Fruit fly (Drosophila melanogaster): ENCODE measurements around the gene Lamtor5.

Lamtor5 gene

dm6 chrX:1830396-1831218 lies 28.2 kb downstream of the Lamtor5 start:
- TF ChIP-seq Hr96 (GFP tag; optimal IDR thresholded peaks at IDR 0.05) (peak; percentile 93), bab1 (GFP tag; optimal IDR thresholded peaks at IDR 0.05) (peak; percentile 97), Clk (GFP tag; optimal IDR thresholded peaks at IDR 0.05) (peak; percentile 43), CG1620 (GFP tag; optimal IDR thresholded peaks at IDR 0.05) (peak; percentile 90), CG11617 (GFP tag; optimal IDR thresholded peaks at IDR 0.05) (peak; percentile 98), CG5204 (GFP tag; optimal IDR thresholded peaks at IDR 0.05) (peak; percentile 88), CG12768 (GFP tag; optimal IDR thresholded peaks at IDR 0.05) (peak; percentile 84), cic (GFP tag; optimal IDR thresholded peaks at IDR 0.05) (peak; percentile 69), CG14711 (tag; optimal IDR thresholded peaks at IDR 0.05) (peak; percentile 94), cnc (optimal IDR thresholded peaks at IDR 0.05) (no peak), kay (GFP tag; ENCODE audit: borderline replicate concordance) (peak; percentile 96), Mnt (GFP tag; optimal IDR thresholded peaks at IDR 0.05) (peak; percentile 92), CG7045 (GFP tag; optimal IDR thresholded peaks at IDR 0.05) (peak; percentile 75), tj (GFP tag; optimal IDR thresholded peaks at IDR 0.05) (peak; percentile 85), CG7101 (tag; optimal IDR thresholded peaks at IDR 0.05) (peak; percentile 95), Crg-1 (GFP tag; optimal IDR thresholded peaks at IDR 0.05) (peak; percentile 86), ovo (GFP tag; optimal IDR thresholded peaks at IDR 0.05) (peak; percentile 90), toe (GFP tag; optimal IDR thresholded peaks at IDR 0.05) (peak; percentile 63), pad (GFP tag; optimal IDR thresholded peaks at IDR 0.05) (peak; percentile 89), CG33017 (tag; optimal IDR thresholded peaks at IDR 0.05) (peak; percentile 85)

- TF ChIP-seq Clk (GFP tag; optimal IDR thresholded peaks at IDR 0.05) = no peak
- TF ChIP-seq CG7101 (tag; optimal IDR thresholded peaks at IDR 0.05) = no peak
- no peak for TF ChIP-seq cic (GFP tag; optimal IDR thresholded peaks at IDR 0.05)
- no peak for TF ChIP-seq CG7045 (GFP tag; optimal IDR thresholded peaks at IDR 0.05)
- peak; percentile 36 for TF ChIP-seq Mnt (GFP tag; optimal IDR thresholded peaks at IDR 0.05)
- TF ChIP-seq Crg-1 (GFP tag; optimal IDR thresholded peaks at IDR 0.05) = no peak
- TF ChIP-seq kay (GFP tag; ENCODE audit: borderline replicate concordance) = no peak
- no peak for TF ChIP-seq ovo (GFP tag; optimal IDR thresholded peaks at IDR 0.05)
Measured at dm6 chrX:1828097-1828496, 30.7 kb downstream of the Lamtor5 start.

dm6 chrX:1825912-1826862 lies 32.6 kb downstream of the Lamtor5 start:
- no peak for TF ChIP-seq pad (GFP tag; optimal IDR thresholded peaks at IDR 0.05)
- no peak for TF ChIP-seq cnc (optimal IDR thresholded peaks at IDR 0.05)
- TF ChIP-seq CG14711 (tag; optimal IDR thresholded peaks at IDR 0.05) = no peak
- no peak for TF ChIP-seq CG5204 (GFP tag; optimal IDR thresholded peaks at IDR 0.05)
- no peak for TF ChIP-seq kay (GFP tag; ENCODE audit: borderline replicate concordance)
- TF ChIP-seq Crg-1 (GFP tag; optimal IDR thresholded peaks at IDR 0.05) = no peak
- TF ChIP-seq CG7045 (GFP tag; optimal IDR thresholded peaks at IDR 0.05) = no peak

- TF ChIP-seq CG33017 (tag; optimal IDR thresholded peaks at IDR 0.05) = no peak
- no peak for TF ChIP-seq toe (GFP tag; optimal IDR thresholded peaks at IDR 0.05)
- peak; percentile 5 for TF ChIP-seq Crg-1 (GFP tag; optimal IDR thresholded peaks at IDR 0.05)
- no peak for TF ChIP-seq CG7045 (GFP tag; optimal IDR thresholded peaks at IDR 0.05)
- TF ChIP-seq CG14711 (tag; optimal IDR thresholded peaks at IDR 0.05) = no peak
- TF ChIP-seq CG5204 (GFP tag; optimal IDR thresholded peaks at IDR 0.05) = no peak
- TF ChIP-seq cnc (optimal IDR thresholded peaks at IDR 0.05) = no peak
- peak; percentile 19 for TF ChIP-seq cic (GFP tag; optimal IDR thresholded peaks at IDR 0.05)
- TF ChIP-seq bab1 (GFP tag; optimal IDR thresholded peaks at IDR 0.05) = no peak
- no peak for TF ChIP-seq CG1620 (GFP tag; optimal IDR thresholded peaks at IDR 0.05)
- TF ChIP-seq ovo (GFP tag; optimal IDR thresholded peaks at IDR 0.05) = peak; percentile 5
- TF ChIP-seq CG7101 (tag; optimal IDR thresholded peaks at IDR 0.05) = peak; percentile 8
- TF ChIP-seq Mnt (GFP tag; optimal IDR thresholded peaks at IDR 0.05) = no peak
- TF ChIP-seq kay (GFP tag; ENCODE audit: borderline replicate concordance) = no peak
- peak; percentile 8 for TF ChIP-seq CG11617 (GFP tag; optimal IDR thresholded peaks at IDR 0.05)
- peak; percentile 41 for TF ChIP-seq CG12768 (GFP tag; optimal IDR thresholded peaks at IDR 0.05)
- TF ChIP-seq pad (GFP tag; optimal IDR thresholded peaks at IDR 0.05) = no peak
- no peak for TF ChIP-seq tj (GFP tag; optimal IDR thresholded peaks at IDR 0.05)
- no peak for TF ChIP-seq Clk (GFP tag; optimal IDR thresholded peaks at IDR 0.05)
- peak; percentile 15 for TF ChIP-seq Hr96 (GFP tag; optimal IDR thresholded peaks at IDR 0.05)
Measured at dm6 chrX:1824610-1824948, 34.2 kb downstream of the Lamtor5 start.

dm6 chrX:1823883-1824609 lies 34.7 kb downstream of the Lamtor5 start:
- TF ChIP-seq tj (GFP tag; optimal IDR thresholded peaks at IDR 0.05) (no peak), CG12768 (GFP tag; optimal IDR thresholded peaks at IDR 0.05) (no peak), Hr96 (GFP tag; optimal IDR thresholded peaks at IDR 0.05) (no peak), Mnt (GFP tag; optimal IDR thresholded peaks at IDR 0.05) (no peak), kay (GFP tag; ENCODE audit: borderline replicate concordance) (no peak), CG7101 (tag; optimal IDR thresholded peaks at IDR 0.05) (no peak), Crg-1 (GFP tag; optimal IDR thresholded peaks at IDR 0.05) (no peak), CG5204 (GFP tag; optimal IDR thresholded peaks at IDR 0.05) (no peak), cnc (optimal IDR thresholded peaks at IDR 0.05) (no peak), pad (GFP tag; optimal IDR thresholded peaks at IDR 0.05) (no peak), bab1 (GFP tag; optimal IDR thresholded peaks at IDR 0.05) (no peak), ovo (GFP tag; optimal IDR thresholded peaks at IDR 0.05) (no peak), CG11617 (GFP tag; optimal IDR thresholded peaks at IDR 0.05) (no peak), CG7045 (GFP tag; optimal IDR thresholded peaks at IDR 0.05) (no peak), Clk (GFP tag; optimal IDR thresholded peaks at IDR 0.05) (no peak), CG14711 (tag; optimal IDR thresholded peaks at IDR 0.05) (no peak)
